Fruit fly (Drosophila melanogaster) S2 (cell line): Measurements from ENCODE around the gene CG15283.

Experiments used
- CG8478 ChIP-seq: fragments of >200 bp; optimal IDR thresholded peaks from 2 replicates; lab custom pipeline; 2018
- CTCF ChIP-seq, 2 experiments: fragments of >200 bp; optimal IDR thresholded peaks; 2 replicates each; lab custom pipeline; 2018

DNA sequence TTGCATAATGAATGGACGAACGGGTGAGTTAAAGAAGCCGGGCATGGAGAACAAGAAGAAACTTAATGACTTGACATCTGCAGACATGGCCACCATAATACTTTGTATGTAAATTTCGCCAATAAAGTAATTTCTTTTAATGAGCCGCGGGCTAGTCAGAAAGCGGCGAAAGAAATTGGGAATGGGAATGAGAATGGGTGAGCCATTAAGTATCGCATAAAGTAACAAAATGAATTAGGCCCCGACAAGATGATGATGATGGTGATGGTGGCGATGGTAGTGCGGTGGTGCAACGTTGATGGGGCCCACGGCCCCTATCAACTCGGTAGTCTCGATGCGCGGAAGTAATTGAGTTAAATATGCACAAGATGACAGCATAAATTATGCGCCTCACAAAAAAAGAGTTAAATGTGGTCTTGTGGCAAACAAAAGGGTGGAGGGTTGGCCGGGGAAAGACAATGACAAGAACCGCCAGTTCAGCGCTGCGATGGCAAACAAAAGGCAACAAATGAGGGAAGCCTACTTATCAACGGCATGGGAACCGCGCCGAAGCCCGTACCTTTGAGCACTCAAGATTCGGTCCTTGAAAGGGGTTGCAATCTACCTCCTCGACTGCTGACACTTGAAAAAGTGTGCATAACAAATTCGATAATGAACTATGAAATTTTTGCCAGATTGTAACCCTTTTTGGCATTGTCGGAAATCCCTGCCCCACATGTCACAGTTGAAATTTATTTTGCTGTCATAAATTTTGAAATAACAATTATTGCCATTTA, 26.9 kb upstream of the CG15283 start:
- no peak for TF ChIP-seq CG8478 (lab: Kevin White, UChicago)
- TF ChIP-seq CTCF (optimal IDR thresholded peaks at IDR 0.05; lab: Kevin White, UChicago): no peak
